Worm (Caenorhabditis elegans) whole organism, L3 larva: ENCODE data around the gene rps-2.

Source experiments
- ama-1 ChIP-seq: fragments of 150-350 bp; optimal IDR thresholded peaks from 2 replicates; lab custom pipeline; 2018
- nhr-23 ChIP-seq: fragments of 150-350 bp; optimal IDR thresholded peaks from 2 replicates; lab custom pipeline; 2014; ENCODE audit warnings: missing biosample characterization, missing genetic modification reagents, missing genetic modification characterization
- unc-62 ChIP-seq: fragments of 150-350 bp; sonication (generic microtip); optimal IDR thresholded peaks from 4 replicates; lab custom pipeline; 2014; ENCODE audit warnings: missing biosample characterization, missing genetic modification reagents, missing genetic modification characterization
- zag-1 ChIP-seq: fragments of 150-350 bp; optimal IDR thresholded peaks from 2 replicates; lab custom pipeline; 2014; ENCODE audit warnings: missing biosample characterization, missing genetic modification characterization

ce11 chrIV:7927218-7927617 is 1.0 kb upstream of the rps-2 start, which contains the start of gene C49H3.12:
- TF ChIP-seq zag-1 (tag; lab: Kevin White, UChicago): no peak
- no peak for TF ChIP-seq nhr-23
- no peak for TF ChIP-seq unc-62 (GFP tag; lab: Kevin White, UChicago)
- TF ChIP-seq ama-1: no peak
